Fruit fly (Drosophila melanogaster) whole organism, pupa: ENCODE data around the gene CG5516.

Experiments used
- CG10348 ChIP-seq: fragments of 200-800 bp; sonication (Bioruptor generic); IDR thresholded peaks from 2 replicates; pipeline ENCODE4 v1.3.6; 2022; ENCODE audit warnings: missing biosample characterization, missing genetic modification characterization
- CG13204 ChIP-seq: fragments of 200-800 bp; sonication (Bioruptor generic); optimal IDR thresholded peaks from 2 replicates; lab custom pipeline; 2018; ENCODE audit warnings: missing biosample characterization, mild to moderate bottlenecking, missing genetic modification characterization, moderate library complexity
- CG15710 ChIP-seq: fragments of 200-800 bp; sonication (Bioruptor generic); optimal IDR thresholded peaks from 2 replicates; lab custom pipeline; 2018; ENCODE audit warnings: missing biosample characterization, mild to moderate bottlenecking, missing genetic modification characterization, moderate library complexity
- CG32121 ChIP-seq: fragments of 200-800 bp; sonication (Bioruptor generic); IDR thresholded peaks from 2 replicates; pipeline ENCODE4 v1.3.6; 2022; ENCODE audit warnings: missing biosample characterization, missing genetic modification characterization
- CG4496 ChIP-seq: fragments of 200-800 bp; sonication (Bioruptor generic); IDR thresholded peaks from 3 replicates; pipeline ENCODE4 v1.3.6; 2022; ENCODE audit warnings: missing biosample characterization, missing genetic modification characterization
- CG8159 ChIP-seq: fragments of 200-800 bp; sonication (Bioruptor generic); optimal IDR thresholded peaks from 3 replicates; lab custom pipeline; 2018; ENCODE audit warnings: missing biosample characterization, mild to moderate bottlenecking, missing genetic modification characterization, moderate library complexity
- CG9948 ChIP-seq: fragments of 200-800 bp; sonication (Bioruptor generic); optimal IDR thresholded peaks from 2 replicates; lab custom pipeline; 2018; ENCODE audit warnings: missing biosample characterization, mild to moderate bottlenecking, missing genetic modification characterization, moderate library complexity
- EcR ChIP-seq: fragments of 200-800 bp; sonication (Bioruptor generic); optimal IDR thresholded peaks from 3 replicates; lab custom pipeline; 2019; ENCODE audit warnings: missing biosample characterization, missing genetic modification characterization, mild to moderate bottlenecking, moderate library complexity, missing genetic modification reagents
- Ets98B ChIP-seq: fragments of 200-800 bp; sonication (Bioruptor generic); IDR thresholded peaks from 2 replicates; pipeline ENCODE4 v1.3.6; 2022; ENCODE audit warnings: missing biosample characterization, missing genetic modification characterization
- Pif1A ChIP-seq: fragments of 200-800 bp; sonication (Bioruptor generic); optimal IDR thresholded peaks from 3 replicates; lab custom pipeline; 2016; ENCODE audit warnings: missing biosample characterization, missing genetic modification characterization
- Snoo ChIP-seq: fragments of 200-800 bp; sonication (Bioruptor generic); optimal IDR thresholded peaks from 3 replicates; lab custom pipeline; 2017; ENCODE audit warnings: missing biosample characterization, mild to moderate bottlenecking, missing genetic modification characterization, inconsistent platforms
- gl ChIP-seq: fragments of 200-800 bp; sonication (Bioruptor generic); optimal IDR thresholded peaks from 2 replicates; lab custom pipeline; 2018; ENCODE audit warnings: missing biosample characterization, mild to moderate bottlenecking, missing genetic modification characterization

DNA sequence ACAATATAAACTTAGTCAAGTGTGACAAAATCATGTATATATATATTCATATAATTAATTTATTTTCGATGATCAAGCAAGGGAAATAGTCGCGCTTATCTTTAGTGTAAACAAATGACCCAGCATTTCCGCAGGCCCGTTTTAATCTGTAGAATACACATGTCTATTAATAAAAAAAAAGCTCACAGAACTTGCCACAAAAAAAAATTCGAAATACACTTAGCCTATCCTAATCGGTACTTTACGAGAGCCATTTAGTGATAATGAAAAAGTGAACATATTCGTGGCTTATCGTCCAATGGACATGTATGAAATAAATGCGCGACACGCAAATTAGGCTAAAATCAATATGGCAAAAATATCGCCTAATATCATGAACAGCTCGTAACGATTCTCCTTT is 11.5 kb downstream of the CG5516 start:
- TF ChIP-seq CG10348 (GFP tag; lab: Robert Waterston, UW) (no peak), CG15710 (tag; lab: Kevin White, UChicago) (no peak), CG13204 (GFP tag; lab: Kevin White, UChicago) (no peak), Snoo (tag; lab: Kevin White, UChicago) (no peak), CG4496 (no peak), CG32121 (GFP tag; lab: Robert Waterston, UW) (no peak), CG9948 (tag; lab: Kevin White, UChicago) (no peak), Pif1A (GFP tag; lab: Kevin White, UChicago) (no peak), EcR (GFP tag; lab: Kevin White, UChicago) (no peak), Ets98B (GFP tag; lab: Robert Waterston, UW) (no peak), CG8159 (tag; lab: Kevin White, UChicago) (no peak), gl (no peak)
